Worm (Caenorhabditis elegans) whole organism, L4/young adult: ENCODE data around the gene T27A8.2.

Experiments used
- W03F9.2 ChIP-seq: fragments of 150-350 bp; optimal IDR thresholded peaks from 2 replicates; lab custom pipeline; 2014; ENCODE audit warnings: missing biosample characterization, missing genetic modification characterization
- dao-5 ChIP-seq: sonication (generic microtip); optimal IDR thresholded peaks from 2 replicates; lab custom pipeline; 2016; ENCODE audit warnings: missing genotype, missing genetic modification characterization, moderate library complexity, missing compliant biosample characterization
- him-1 ChIP-seq: sonication (generic microtip); optimal IDR thresholded peaks from 2 replicates; lab custom pipeline; 2016; ENCODE audit warnings: missing genotype, missing genetic modification reagents, missing genetic modification characterization, missing compliant biosample characterization

ce11 chrX:16105863-16106262 lies 47.1 kb upstream of the T27A8.2 start:
- TF ChIP-seq him-1 (tag; lab: Kevin White, UChicago) (no peak), W03F9.2 (tag; lab: Kevin White, UChicago) (no peak), dao-5 (tag; lab: Kevin White, UChicago) (no peak)
